Worm (Caenorhabditis elegans): ENCODE measurements around the gene F40A3.4.

The F40A3.4 gene

DNA sequence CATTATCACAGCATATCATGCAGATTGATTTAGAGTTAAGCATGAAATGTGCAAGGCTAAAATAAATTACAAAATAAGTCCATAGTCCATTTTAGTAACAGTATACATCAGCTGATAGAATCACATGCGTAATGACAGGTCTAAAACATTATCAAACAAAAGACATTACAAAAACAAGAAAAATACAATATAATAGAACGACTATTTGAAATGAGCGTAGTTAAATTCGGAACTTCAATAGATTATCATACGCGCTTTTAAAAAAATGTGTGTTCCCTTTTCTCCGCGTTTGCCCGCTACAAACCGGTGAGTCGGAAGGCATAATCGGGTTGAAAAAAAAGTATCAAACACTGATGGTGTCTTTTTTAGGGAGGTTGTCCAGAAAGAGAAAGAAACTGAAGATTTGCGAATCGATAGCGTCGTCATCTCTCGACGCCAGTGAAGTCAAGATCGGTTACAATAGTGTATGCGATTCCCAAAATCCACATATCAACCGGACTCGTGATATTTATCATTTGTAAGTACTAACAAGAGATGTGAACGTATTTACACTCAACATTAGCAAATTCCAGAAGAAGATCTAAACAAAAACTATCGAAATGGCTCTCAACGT is 20.1 kb upstream of the F40A3.4 start, which contains the start of gene C37C3.2:
C37C3.2 (plus strand) TSS at position 563 of the 613 bp plus-strand sequence.
- TF ChIP-seq sea-1 (GFP tag; conservative IDR thresholded peaks at IDR 0.05) = no peak
- TF ChIP-seq scrt-1 (GFP tag; IDR thresholded peaks at IDR 0.05) = no peak
- TF ChIP-seq hmbx-1 (tag; optimal IDR thresholded peaks at IDR 0.05) = no peak
- TF ChIP-seq flt-1 (GFP tag; IDR thresholded peaks at IDR 0.05) = no peak
- no peak for TF ChIP-seq hmg-4 (GFP tag; optimal IDR thresholded peaks at IDR 0.05)
- no peak for TF ChIP-seq pes-1 (GFP tag; IDR thresholded peaks at IDR 0.05)
- no peak for TF ChIP-seq ceh-36 (tag; optimal IDR thresholded peaks at IDR 0.05)
- no peak for TF ChIP-seq ama-1 (optimal IDR thresholded peaks at IDR 0.05)
- TF ChIP-seq tbx-11 (GFP tag; IDR thresholded peaks at IDR 0.05) = no peak
- TF ChIP-seq B0310.2 (tag; optimal IDR thresholded peaks at IDR 0.05) = no peak
- TF ChIP-seq hnd-1 (tag; optimal IDR thresholded peaks at IDR 0.05) = no peak

DNA sequence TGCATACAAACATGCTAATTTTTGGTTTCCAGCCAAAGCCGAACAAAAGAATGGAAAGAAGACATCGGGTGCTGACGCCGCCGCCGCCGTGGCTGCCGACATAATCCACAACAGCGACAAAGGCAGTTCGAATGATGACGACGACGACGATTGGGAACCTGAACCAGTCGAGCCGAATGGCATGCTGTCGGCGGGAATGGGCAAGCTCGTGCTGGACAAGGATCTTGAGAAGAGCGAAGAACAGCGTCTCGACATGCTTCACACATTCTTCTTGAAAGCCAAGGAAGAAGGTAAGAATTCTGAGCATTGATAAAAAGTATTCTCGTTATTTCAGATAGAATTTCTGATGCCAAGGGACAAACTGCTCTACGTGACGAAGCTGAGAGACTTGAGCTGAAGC is 18.9 kb upstream of the F40A3.4 start:
- TF ChIP-seq ceh-36 (tag; optimal IDR thresholded peaks at IDR 0.05) (no peak), scrt-1 (GFP tag; IDR thresholded peaks at IDR 0.05) (no peak), tra-4 (tag; optimal IDR thresholded peaks at IDR 0.05) (no peak), hmg-4 (GFP tag; optimal IDR thresholded peaks at IDR 0.05) (no peak), hmbx-1 (tag; optimal IDR thresholded peaks at IDR 0.05) (no peak), tbx-11 (GFP tag; IDR thresholded peaks at IDR 0.05) (no peak), aly-1 (tag; optimal IDR thresholded peaks at IDR 0.05) (no peak), ceh-13 (GFP tag; optimal IDR thresholded peaks at IDR 0.05) (no peak), ets-7 (tag; optimal IDR thresholded peaks at IDR 0.05) (no peak), B0310.2 (tag; optimal IDR thresholded peaks at IDR 0.05) (no peak), hnd-1 (tag; optimal IDR thresholded peaks at IDR 0.05) (no peak), pes-1 (GFP tag; IDR thresholded peaks at IDR 0.05) (no peak), flt-1 (GFP tag; IDR thresholded peaks at IDR 0.05) (no peak), ama-1 (optimal IDR thresholded peaks at IDR 0.05) (no peak), F13C5.2 (tag; optimal IDR thresholded peaks at IDR 0.05) (no peak), tbx-37 (GFP tag; conservative IDR thresholded peaks at IDR 0.05) (no peak), sea-1 (GFP tag; conservative IDR thresholded peaks at IDR 0.05) (no peak)

DNA sequence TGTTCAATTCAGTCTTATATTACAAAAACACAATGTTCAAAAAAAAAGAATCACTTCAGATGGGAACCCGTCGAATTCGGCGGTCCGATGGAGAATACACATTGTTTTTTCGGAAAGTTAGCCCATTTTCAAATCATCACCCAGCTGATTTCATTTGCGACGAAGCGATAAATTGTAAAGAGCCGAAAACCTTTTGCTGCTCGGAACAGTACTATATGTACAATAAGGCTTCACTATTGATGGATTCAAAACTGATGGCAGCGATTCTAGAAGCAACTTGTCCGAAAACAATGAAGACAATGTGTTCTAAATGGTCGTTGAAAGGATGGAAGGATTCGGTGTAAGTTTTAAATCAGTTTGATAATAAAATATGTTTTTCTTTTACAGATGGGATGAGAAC is 17.6 kb upstream of the F40A3.4 start, which contains the start of gene C37C3.1:
C37C3.1 (plus strand) TSS at position 33 of the 400 bp plus-strand sequence.
- no peak for TF ChIP-seq ets-7 (tag; optimal IDR thresholded peaks at IDR 0.05)
- no peak for TF ChIP-seq sea-1 (GFP tag; conservative IDR thresholded peaks at IDR 0.05)
- TF ChIP-seq B0310.2 (tag; optimal IDR thresholded peaks at IDR 0.05) = no peak
- TF ChIP-seq ceh-13 (GFP tag; optimal IDR thresholded peaks at IDR 0.05) = no peak
- no peak for TF ChIP-seq hmbx-1 (tag; optimal IDR thresholded peaks at IDR 0.05)
- no peak for TF ChIP-seq aly-1 (tag; optimal IDR thresholded peaks at IDR 0.05)
- TF ChIP-seq hnd-1 (tag; optimal IDR thresholded peaks at IDR 0.05) = no peak
- no peak for TF ChIP-seq tbx-11 (GFP tag; IDR thresholded peaks at IDR 0.05)
- no peak for TF ChIP-seq F13C5.2 (tag; optimal IDR thresholded peaks at IDR 0.05)
- no peak for TF ChIP-seq tra-4 (tag; optimal IDR thresholded peaks at IDR 0.05)
- no peak for TF ChIP-seq hmg-4 (GFP tag; optimal IDR thresholded peaks at IDR 0.05)

DNA sequence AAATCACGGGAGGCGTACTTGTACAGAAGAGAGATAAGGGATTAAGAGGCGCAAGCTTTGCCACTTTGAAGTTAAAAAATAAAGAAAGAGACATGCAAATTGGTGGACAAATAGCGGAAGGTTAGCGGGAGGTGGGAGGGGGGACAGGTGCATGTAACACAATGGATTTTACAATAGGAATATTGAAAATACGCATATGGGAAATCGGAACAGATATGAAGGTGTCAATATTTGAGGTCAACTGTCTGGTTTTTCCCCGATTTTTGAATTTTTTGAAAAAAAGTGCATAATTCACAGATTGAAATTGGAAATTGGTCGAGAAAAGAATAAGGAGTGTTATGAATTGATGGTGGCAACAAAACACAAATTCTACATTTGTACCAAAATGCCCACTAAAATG is 13.8 kb upstream of the F40A3.4 start, which contains the start of gene C37C3.17:
C37C3.17 (minus strand) TSS at position 101 of the 400 bp plus-strand sequence.
- no peak for TF ChIP-seq ets-7 (tag; optimal IDR thresholded peaks at IDR 0.05)
- TF ChIP-seq ama-1 (optimal IDR thresholded peaks at IDR 0.05) = no peak
- TF ChIP-seq pes-1 (GFP tag; IDR thresholded peaks at IDR 0.05) = no peak
- no peak for TF ChIP-seq ceh-36 (tag; optimal IDR thresholded peaks at IDR 0.05)
- TF ChIP-seq hnd-1 (tag; optimal IDR thresholded peaks at IDR 0.05) = no peak
- TF ChIP-seq tra-4 (tag; optimal IDR thresholded peaks at IDR 0.05) = no peak
- no peak for TF ChIP-seq sea-1 (GFP tag; conservative IDR thresholded peaks at IDR 0.05)
- TF ChIP-seq F13C5.2 (tag; optimal IDR thresholded peaks at IDR 0.05) = no peak
- no peak for TF ChIP-seq flt-1 (GFP tag; IDR thresholded peaks at IDR 0.05)
- no peak for TF ChIP-seq ceh-13 (GFP tag; optimal IDR thresholded peaks at IDR 0.05)
- TF ChIP-seq aly-1 (tag; optimal IDR thresholded peaks at IDR 0.05) = no peak
- no peak for TF ChIP-seq hmbx-1 (tag; optimal IDR thresholded peaks at IDR 0.05)
- no peak for TF ChIP-seq tbx-11 (GFP tag; IDR thresholded peaks at IDR 0.05)
- no peak for TF ChIP-seq hmg-4 (GFP tag; optimal IDR thresholded peaks at IDR 0.05)
- no peak for TF ChIP-seq B0310.2 (tag; optimal IDR thresholded peaks at IDR 0.05)
- TF ChIP-seq scrt-1 (GFP tag; IDR thresholded peaks at IDR 0.05) = no peak
- no peak for TF ChIP-seq tbx-37 (GFP tag; conservative IDR thresholded peaks at IDR 0.05)

DNA sequence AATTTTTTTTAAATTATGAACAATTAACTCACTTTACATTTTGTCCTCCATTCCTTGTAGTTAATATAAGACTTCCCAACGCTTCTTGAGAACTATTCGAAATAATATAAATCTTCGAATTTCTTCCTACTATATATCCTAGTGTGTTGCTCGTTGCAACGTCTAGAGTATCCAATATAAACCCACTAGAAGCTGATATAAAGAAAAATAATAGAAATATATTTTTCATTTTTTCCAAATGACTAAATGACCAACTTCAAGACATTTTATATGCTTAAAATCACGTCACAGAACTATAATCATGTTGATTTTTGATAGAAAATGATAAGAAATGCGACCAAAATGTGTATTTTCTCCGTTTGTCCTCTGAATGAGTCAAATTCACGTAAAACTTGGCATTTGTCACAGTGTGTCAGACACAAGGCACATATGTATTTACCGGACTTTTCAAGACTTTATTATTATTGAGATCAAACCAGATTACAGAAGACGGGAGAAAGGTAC is 12.5 kb upstream of the F40A3.4 start, which contains the start of gene C37C3.10:
C37C3.10 (minus strand) TSS at position 51 of the 504 bp plus-strand sequence.
- TF ChIP-seq aly-1 (tag; optimal IDR thresholded peaks at IDR 0.05) (no peak), hmbx-1 (tag; optimal IDR thresholded peaks at IDR 0.05) (no peak)

DNA sequence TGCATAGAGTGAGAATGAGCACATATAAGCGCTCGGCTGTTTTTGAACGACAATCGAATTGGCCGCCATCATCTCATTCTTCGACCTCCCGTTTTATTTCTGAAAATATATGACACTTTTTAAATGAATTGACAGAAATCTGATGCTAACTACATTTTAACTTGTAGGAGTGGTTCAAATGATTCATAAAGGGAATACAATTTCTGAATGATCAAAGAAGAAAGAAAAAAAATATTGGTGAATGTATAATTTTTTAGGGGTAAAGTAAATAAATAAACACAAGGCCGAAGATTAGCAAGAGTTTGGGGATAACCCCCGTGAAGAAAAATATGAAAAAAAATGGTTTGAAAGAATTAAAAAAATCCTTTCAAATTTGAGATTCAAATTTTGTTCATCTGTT is 10.9 kb upstream of the F40A3.4 start, which contains the start of gene C37C3.11:
C37C3.11 (minus strand) TSS at position 101 of the 400 bp plus-strand sequence.
- no peak for TF ChIP-seq aly-1 (tag; optimal IDR thresholded peaks at IDR 0.05)
- TF ChIP-seq scrt-1 (GFP tag; IDR thresholded peaks at IDR 0.05) = no peak
- TF ChIP-seq ama-1 (optimal IDR thresholded peaks at IDR 0.05) = no peak
- no peak for TF ChIP-seq F13C5.2 (tag; optimal IDR thresholded peaks at IDR 0.05)
- TF ChIP-seq ceh-13 (GFP tag; optimal IDR thresholded peaks at IDR 0.05) = no peak
- no peak for TF ChIP-seq pes-1 (GFP tag; IDR thresholded peaks at IDR 0.05)
- no peak for TF ChIP-seq B0310.2 (tag; optimal IDR thresholded peaks at IDR 0.05)
- TF ChIP-seq hmg-4 (GFP tag; optimal IDR thresholded peaks at IDR 0.05) = no peak
- TF ChIP-seq ceh-36 (tag; optimal IDR thresholded peaks at IDR 0.05) = no peak
- no peak for TF ChIP-seq sea-1 (GFP tag; conservative IDR thresholded peaks at IDR 0.05)
- TF ChIP-seq tbx-37 (GFP tag; conservative IDR thresholded peaks at IDR 0.05) = no peak

DNA sequence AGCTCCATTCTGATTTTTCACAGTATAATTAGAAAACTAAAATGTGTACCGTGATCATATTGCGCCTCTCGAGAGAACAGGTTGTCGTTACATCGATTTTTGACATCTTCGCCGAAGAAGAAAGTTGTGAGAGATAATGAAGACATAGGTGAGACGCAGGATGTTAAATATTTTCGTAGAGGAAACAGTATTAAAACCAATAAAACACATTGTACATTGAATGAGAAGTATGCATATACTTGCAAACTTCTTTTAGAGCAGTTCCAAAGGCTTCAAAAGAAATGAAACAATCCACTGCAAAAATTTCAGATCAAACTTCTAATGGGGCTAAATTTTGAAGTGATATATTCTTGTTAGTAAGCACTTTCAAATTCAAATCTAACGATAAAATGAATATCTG is 4.8 kb upstream of the F40A3.4 start, which contains the start of gene nipi-4:
nipi-4 (minus strand) TSS at position 101 of the 400 bp plus-strand sequence.
- TF ChIP-seq ceh-36 (tag; optimal IDR thresholded peaks at IDR 0.05) = no peak
- TF ChIP-seq flt-1 (GFP tag; IDR thresholded peaks at IDR 0.05) = no peak
- TF ChIP-seq hmg-4 (GFP tag; optimal IDR thresholded peaks at IDR 0.05) = no peak
- no peak for TF ChIP-seq hmbx-1 (tag; optimal IDR thresholded peaks at IDR 0.05)
- no peak for TF ChIP-seq F13C5.2 (tag; optimal IDR thresholded peaks at IDR 0.05)
- TF ChIP-seq aly-1 (tag; optimal IDR thresholded peaks at IDR 0.05) = no peak
- TF ChIP-seq tbx-37 (GFP tag; conservative IDR thresholded peaks at IDR 0.05) = no peak
- TF ChIP-seq hnd-1 (tag; optimal IDR thresholded peaks at IDR 0.05) = no peak
- no peak for TF ChIP-seq sea-1 (GFP tag; conservative IDR thresholded peaks at IDR 0.05)
